Worm (Caenorhabditis elegans) whole organism, late embryonic: ENCODE measurements around the gene cutl-2.
A peak's percentile ranks its signal among the peaks of the same experiment; 100 is the strongest.
"Not testable (repeated sequence)": the region's sequence is repeated elsewhere in the genome, so short reads cannot be mapped to it uniquely, and the experiment has no call there.

Experiments used
- C08G9.2 ChIP-seq: sonication (generic microtip); optimal IDR thresholded peaks from 2 replicates; lab custom pipeline; 2016; ENCODE audit warnings: mild to moderate bottlenecking, missing genetic modification characterization, moderate library complexity, missing compliant biosample characterization
- T23F11.4 ChIP-seq: fragments of 200-800 bp; sonication (Bioruptor generic); optimal IDR thresholded peaks from 2 replicates; lab custom pipeline; 2018; ENCODE audit warnings: mild to moderate bottlenecking, missing genetic modification characterization, missing compliant biosample characterization
- Y22D7AL.16 ChIP-seq: sonication (generic microtip); optimal IDR thresholded peaks from 2 replicates; lab custom pipeline; 2016; ENCODE audit warnings: missing genetic modification characterization, missing compliant biosample characterization
- ahr-1 ChIP-seq: sonication (generic microtip); optimal IDR thresholded peaks from 2 replicates; lab custom pipeline; 2016; ENCODE audit warnings: missing genetic modification characterization, missing compliant biosample characterization
- ama-1 ChIP-seq: fragments of 150-350 bp; optimal IDR thresholded peaks from 2 replicates; lab custom pipeline; 2014
- ceh-14 ChIP-seq: sonication (generic microtip); optimal IDR thresholded peaks from 2 replicates; lab custom pipeline; 2016; ENCODE audit warnings: missing genotype, missing genetic modification characterization, missing compliant biosample characterization
- ceh-19 ChIP-seq: fragments of 200-800 bp; sonication (Bioruptor generic); optimal IDR thresholded peaks from 2 replicates; lab custom pipeline; 2018; ENCODE audit warnings: mild to moderate bottlenecking, missing genetic modification characterization, missing compliant biosample characterization
- ceh-2 ChIP-seq: sonication (generic microtip); optimal IDR thresholded peaks from 2 replicates; lab custom pipeline; 2016; ENCODE audit warnings: missing genotype, missing genetic modification characterization, missing compliant biosample characterization
- ceh-24 ChIP-seq: sonication (generic microtip); optimal IDR thresholded peaks from 2 replicates; lab custom pipeline; 2016; ENCODE audit warnings: mild to moderate bottlenecking, missing genetic modification characterization, missing compliant biosample characterization
- ceh-31 ChIP-seq: sonication (generic microtip); optimal IDR thresholded peaks from 2 replicates; lab custom pipeline; 2016; ENCODE audit warnings: missing genetic modification characterization, missing compliant biosample characterization
- ceh-45 ChIP-seq: fragments of 200-800 bp; sonication (Bioruptor generic); IDR thresholded peaks from 2 replicates; pipeline ENCODE4 v1.3.6; 2022; ENCODE audit warnings: missing genetic modification reagents, missing genetic modification characterization, missing compliant biosample characterization
- ceh-48 ChIP-seq: sonication (generic microtip); optimal IDR thresholded peaks from 2 replicates; lab custom pipeline; 2016; ENCODE audit warnings: missing genetic modification characterization, inconsistent platforms, missing compliant biosample characterization
- ceh-9 ChIP-seq: sonication (generic microtip); optimal IDR thresholded peaks from 2 replicates; lab custom pipeline; 2016; ENCODE audit warnings: mild to moderate bottlenecking, missing genetic modification characterization, inconsistent platforms, missing compliant biosample characterization
- che-1 ChIP-seq: sonication (generic microtip); optimal IDR thresholded peaks from 2 replicates; lab custom pipeline; 2016; ENCODE audit warnings: mild to moderate bottlenecking, missing genetic modification characterization, missing compliant biosample characterization
- dmd-4 ChIP-seq: sonication (generic microtip); optimal IDR thresholded peaks from 2 replicates; lab custom pipeline; 2016; ENCODE audit warnings: borderline replicate concordance, missing genetic modification characterization, missing compliant biosample characterization
- dve-1 ChIP-seq: sonication (generic microtip); optimal IDR thresholded peaks from 2 replicates; lab custom pipeline; 2017; ENCODE audit warnings: antibody characterized with exemption, mild to moderate bottlenecking, missing genetic modification characterization, missing compliant biosample characterization
- elt-4 ChIP-seq: sonication (generic microtip); optimal IDR thresholded peaks from 2 replicates; lab custom pipeline; 2016; ENCODE audit warnings: missing genetic modification characterization, missing compliant biosample characterization
- ets-4 ChIP-seq: sonication (generic microtip); optimal IDR thresholded peaks from 2 replicates; lab custom pipeline; 2016; ENCODE audit warnings: missing genetic modification characterization, missing compliant biosample characterization
- eyg-1 ChIP-seq: sonication (generic microtip); optimal IDR thresholded peaks from 2 replicates; lab custom pipeline; 2016; ENCODE audit warnings: missing genotype, missing genetic modification characterization, missing compliant biosample characterization
- fkh-6 ChIP-seq: sonication (generic microtip); optimal IDR thresholded peaks from 2 replicates; lab custom pipeline; 2016; ENCODE audit warnings: missing genetic modification characterization, missing compliant biosample characterization
- gmeb-2 ChIP-seq: sonication (generic microtip); optimal IDR thresholded peaks from 2 replicates; lab custom pipeline; 2016; ENCODE audit warnings: missing genetic modification characterization, inconsistent platforms, missing compliant biosample characterization
- hlh-13 ChIP-seq: fragments of 200-800 bp; sonication (Bioruptor generic); optimal IDR thresholded peaks from 2 replicates; lab custom pipeline; 2018; ENCODE audit warnings: mild to moderate bottlenecking, missing genetic modification characterization, missing compliant biosample characterization
- hlh-8 ChIP-seq: sonication (generic microtip); optimal IDR thresholded peaks from 2 replicates; lab custom pipeline; 2016; ENCODE audit warnings: missing genotype, missing genetic modification characterization, missing compliant biosample characterization
- lin-11 ChIP-seq: fragments of 200-800 bp; sonication (Bioruptor generic); optimal IDR thresholded peaks from 2 replicates; lab custom pipeline; 2018; ENCODE audit warnings: mild to moderate bottlenecking, missing genetic modification characterization, missing compliant biosample characterization
- nfya-1 ChIP-seq: sonication (generic microtip); optimal IDR thresholded peaks from 2 replicates; lab custom pipeline; 2017; ENCODE audit warnings: missing genetic modification characterization, mild to moderate bottlenecking, missing compliant biosample characterization, antibody characterized with exemption, moderate library complexity
- nhr-11 ChIP-seq: fragments of 150-350 bp; optimal IDR thresholded peaks from 2 replicates; lab custom pipeline; 2014; ENCODE audit warnings: missing biosample characterization, missing genetic modification characterization
- nhr-232 ChIP-seq: sonication (generic microtip); optimal IDR thresholded peaks from 2 replicates; lab custom pipeline; 2016; ENCODE audit warnings: missing genetic modification characterization, missing compliant biosample characterization
- odd-2 ChIP-seq: sonication (generic microtip); optimal IDR thresholded peaks from 2 replicates; lab custom pipeline; 2017; ENCODE audit warnings: antibody characterized with exemption, mild to moderate bottlenecking, missing genetic modification characterization, missing compliant biosample characterization
- pat-9 ChIP-seq: fragments of 200-800 bp; sonication (Bioruptor generic); optimal IDR thresholded peaks from 2 replicates; lab custom pipeline; 2018; ENCODE audit warnings: mild to moderate bottlenecking, missing genetic modification characterization, moderate library complexity, missing compliant biosample characterization
- pax-1 ChIP-seq: fragments of 150-350 bp; optimal IDR thresholded peaks from 2 replicates; lab custom pipeline; 2014; ENCODE audit warnings: missing biosample characterization, missing genetic modification characterization
- pha-4 ChIP-seq: fragments of 150-350 bp; optimal IDR thresholded peaks from 2 replicates; lab custom pipeline; 2018; ENCODE audit warnings: missing biosample characterization, missing genetic modification reagents, missing genetic modification characterization
- pqm-1 ChIP-seq: sonication (generic microtip); optimal IDR thresholded peaks from 2 replicates; lab custom pipeline; 2016; ENCODE audit warnings: missing genetic modification characterization, missing compliant biosample characterization
- pros-1 ChIP-seq: fragments of 150-350 bp; optimal IDR thresholded peaks from 2 replicates; lab custom pipeline; 2014; ENCODE audit warnings: missing biosample characterization, missing genetic modification reagents, missing genetic modification characterization
- ref-2 ChIP-seq: sonication (generic microtip); optimal IDR thresholded peaks from 2 replicates; lab custom pipeline; 2016; ENCODE audit warnings: missing genetic modification characterization, missing compliant biosample characterization
- sdc-2 ChIP-seq: sonication (generic microtip); optimal IDR thresholded peaks from 2 replicates; lab custom pipeline; 2016; ENCODE audit warnings: missing genotype, missing genetic modification characterization, missing compliant biosample characterization
- sox-4 ChIP-seq: sonication (generic microtip); optimal IDR thresholded peaks from 2 replicates; lab custom pipeline; 2017; ENCODE audit warnings: mild to moderate bottlenecking, missing genetic modification characterization, inconsistent platforms, missing compliant biosample characterization
- syd-9 ChIP-seq: sonication (generic microtip); optimal IDR thresholded peaks from 2 replicates; lab custom pipeline; 2016; ENCODE audit warnings: mild to moderate bottlenecking, missing genetic modification characterization, moderate library complexity, missing compliant biosample characterization
- tbx-2 ChIP-seq: sonication (generic microtip); optimal IDR thresholded peaks from 2 replicates; lab custom pipeline; 2016; ENCODE audit warnings: missing genetic modification characterization, missing compliant biosample characterization
- tbx-7 ChIP-seq: sonication (generic microtip); optimal IDR thresholded peaks from 2 replicates; lab custom pipeline; 2016; ENCODE audit warnings: missing genotype, missing genetic modification characterization, missing compliant biosample characterization
- ttx-3 ChIP-seq: sonication (generic microtip); optimal IDR thresholded peaks from 2 replicates; lab custom pipeline; 2016; ENCODE audit warnings: missing genetic modification reagents, missing genetic modification characterization, missing compliant biosample characterization
- unc-3 ChIP-seq, 2 experiments: fragments of 200-800 bp in 1 of 2; sonication (Bioruptor generic) in 1 of 2; sonication (generic microtip) in 1 of 2; conservative IDR thresholded peaks in 1 of 2; optimal IDR thresholded peaks in 1 of 2; 2 replicates each; pipeline versions ENCODE4 v1.3.6 to Lab custom; 2016 to 2022; ENCODE audit warnings: missing compliant biosample characterization in 2 of 2, missing genetic modification characterization in 2 of 2, missing genetic modification reagents in 1 of 2
- unc-42 ChIP-seq: sonication (generic microtip); optimal IDR thresholded peaks from 2 replicates; lab custom pipeline; 2016; ENCODE audit warnings: missing genotype, missing genetic modification characterization, missing compliant biosample characterization
- unc-86 ChIP-seq: sonication (generic microtip); optimal IDR thresholded peaks from 2 replicates; lab custom pipeline; 2016; ENCODE audit warnings: missing genetic modification characterization, missing compliant biosample characterization
- ztf-16 ChIP-seq: sonication (generic microtip); optimal IDR thresholded peaks from 2 replicates; lab custom pipeline; 2017; ENCODE audit warnings: missing genetic modification characterization, missing compliant biosample characterization

cutl-2 gene

DNA sequence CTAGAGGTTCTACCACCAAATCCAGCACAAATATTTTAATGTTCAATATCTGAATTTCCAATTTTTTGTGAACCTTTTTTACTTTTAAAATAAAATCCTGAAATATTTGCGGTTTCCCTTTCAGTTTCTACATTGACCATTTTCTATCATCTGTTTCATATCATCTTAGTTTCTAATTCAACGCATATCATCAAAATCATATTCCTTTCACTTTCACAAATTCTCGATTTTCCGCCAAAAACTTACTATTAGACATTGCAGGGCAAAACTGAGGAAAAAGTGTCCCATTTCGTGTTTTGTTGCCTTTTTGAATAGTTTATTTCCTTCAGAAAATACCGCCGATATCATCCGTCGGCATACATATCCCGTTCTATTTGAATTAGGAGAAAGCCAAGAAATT is 583 bp upstream of the cutl-2 start:
- TF ChIP-seq pqm-1, result no peak
- no peak for TF ChIP-seq ets-4 (tag; lab: Kevin White, UChicago)
- TF ChIP-seq nhr-11 (tag; lab: Kevin White, UChicago), result no peak
- no peak for TF ChIP-seq unc-3 (GFP tag; conservative IDR thresholded peaks at IDR 0.05; lab: Robert Waterston, UW)
- TF ChIP-seq unc-3 (tag; optimal IDR thresholded peaks at IDR 0.05; lab: Kevin White, UChicago), result no peak
- TF ChIP-seq ceh-24 (tag; lab: Kevin White, UChicago), result no peak
- no peak for TF ChIP-seq syd-9 (tag; lab: Kevin White, UChicago)
- TF ChIP-seq hlh-13 (GFP tag; lab: Kevin White, UChicago), result no peak
- no peak for TF ChIP-seq ceh-19 (GFP tag; lab: Kevin White, UChicago)
- TF ChIP-seq pax-1 (tag; lab: Kevin White, UChicago), result no peak
- TF ChIP-seq ref-2, result no peak
- TF ChIP-seq nfya-1 (tag; lab: Kevin White, UChicago), result no peak
- no peak for TF ChIP-seq nhr-232 (tag; lab: Kevin White, UChicago)
- TF ChIP-seq unc-42 (tag; lab: Kevin White, UChicago), result no peak

DNA sequence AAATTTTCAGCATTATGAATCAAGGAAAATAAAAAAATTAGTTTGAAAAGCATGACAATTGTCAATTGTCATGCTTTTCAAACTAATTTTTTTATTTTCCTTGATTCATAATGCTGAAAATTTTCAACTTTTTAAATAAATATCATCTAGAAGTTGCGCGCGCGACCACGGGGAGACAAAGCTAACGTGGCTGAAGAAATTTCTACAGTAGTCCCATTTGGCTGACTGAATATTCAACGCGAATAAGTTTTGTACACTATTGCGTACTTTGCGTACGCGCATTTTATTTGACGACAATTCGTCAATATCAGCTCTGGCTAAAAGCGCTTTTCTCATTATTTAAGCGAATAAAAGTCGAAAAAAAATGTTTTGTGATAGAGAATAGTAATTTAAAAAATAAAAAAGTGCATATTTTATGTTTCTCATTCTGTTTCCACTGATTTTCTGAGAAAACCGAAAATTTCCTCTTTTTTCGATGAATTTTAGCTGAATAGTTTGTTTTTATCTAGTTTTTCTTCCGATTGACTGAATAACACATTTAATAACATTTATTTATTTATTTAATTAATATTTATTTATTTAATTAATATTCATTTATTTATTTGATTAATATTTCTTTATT is 5.7 kb downstream of the cutl-2 start, which contains the start of gene Y53C12A.11:
Gene Y53C12A.11 (minus strand): TSS at position 68 of the 622 bp plus-strand sequence.
- TF ChIP-seq hlh-8; unc-86 (tag; lab: Kevin White, UChicago); nfya-1 (tag; lab: Kevin White, UChicago): not testable (repeated sequence)

DNA sequence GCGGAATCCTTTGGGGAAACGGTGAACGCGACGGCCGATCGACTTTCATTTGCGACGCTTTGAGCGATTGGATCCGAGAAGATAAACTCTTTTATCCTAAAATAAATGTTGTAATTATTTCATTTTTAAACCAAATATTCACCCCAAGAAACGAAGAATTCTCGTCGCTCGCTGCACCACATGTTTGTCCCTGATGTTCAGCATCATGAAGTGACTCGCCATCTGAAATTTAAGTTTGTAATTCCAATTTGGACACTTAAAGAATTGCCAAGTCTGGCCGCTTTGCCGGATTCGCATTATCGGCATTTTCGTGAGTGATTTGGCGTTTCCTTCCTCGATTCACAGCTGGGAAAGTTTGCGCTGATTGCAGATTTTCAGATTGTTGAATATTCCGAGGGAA is 6.6 kb downstream of the cutl-2 start, which contains the start of gene Y53C12A.6:
Gene Y53C12A.6 (minus strand): TSS at position 101 of the 400 bp plus-strand sequence.
- TF ChIP-seq hlh-8, result no peak
- TF ChIP-seq fkh-6 (tag; lab: Kevin White, UChicago), result no peak
- no peak for TF ChIP-seq che-1 (tag; lab: Kevin White, UChicago)
- no peak for TF ChIP-seq ceh-48 (tag; lab: Kevin White, UChicago)
- no peak for TF ChIP-seq dve-1

DNA sequence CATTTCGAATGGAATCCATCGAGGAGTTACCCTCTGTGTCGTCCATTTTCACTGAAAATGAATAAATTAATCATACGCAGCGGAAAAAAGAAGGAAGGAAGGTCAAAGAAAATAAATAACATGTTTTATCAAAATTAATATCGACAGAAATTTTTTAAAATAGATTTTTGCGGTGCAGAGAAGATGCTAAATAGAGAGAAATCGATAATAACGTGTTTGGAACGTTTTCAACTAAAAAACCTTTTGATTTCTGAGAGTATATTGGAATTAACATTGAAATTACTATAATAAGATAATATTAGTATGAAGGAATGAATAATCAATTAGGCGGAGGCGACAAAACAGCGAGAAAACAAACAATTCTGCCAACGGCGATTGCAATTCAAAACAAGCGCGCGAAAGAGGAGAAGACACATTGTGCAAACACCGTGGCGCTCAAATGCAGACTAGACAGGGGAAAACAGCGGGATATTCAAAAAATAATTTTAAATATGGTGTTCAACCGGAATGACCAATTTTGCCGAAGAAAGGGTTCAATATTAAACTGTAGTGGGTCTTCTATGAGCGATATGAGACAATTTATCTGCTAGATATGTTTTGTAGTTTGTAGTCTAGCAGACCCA is 7.9 kb downstream of the cutl-2 start, which contains the start of gene wee-1.3:
Gene wee-1.3 (minus strand): TSS at position 51 of the 623 bp plus-strand sequence.
- TF ChIP-seq ceh-45 (GFP tag; lab: Robert Waterston, UW) (no peak), tbx-7 (tag; lab: Kevin White, UChicago) (no peak), ztf-16 (tag; lab: Kevin White, UChicago) (peak; percentile 28), sox-4 (tag; lab: Kevin White, UChicago) (no peak), sdc-2 (no peak), ttx-3 (no peak), ceh-19 (GFP tag; lab: Kevin White, UChicago) (no peak), ceh-9 (no peak), ceh-31 (tag; lab: Kevin White, UChicago) (peak; percentile 54), C08G9.2 (tag; lab: Kevin White, UChicago) (peak; percentile 20), ets-4 (tag; lab: Kevin White, UChicago) (no peak), tbx-2 (tag; lab: Kevin White, UChicago) (peak; percentile 18), pros-1 (tag; lab: Kevin White, UChicago) (no peak), che-1 (tag; lab: Kevin White, UChicago) (no peak), ceh-14 (peak; percentile 24), Y22D7AL.16 (tag; lab: Kevin White, UChicago) (no peak), ceh-2 (tag; lab: Kevin White, UChicago) (peak; percentile 10), ceh-48 (tag; lab: Kevin White, UChicago) (no peak), pha-4 (tag; lab: Kevin White, UChicago) (no peak), odd-2 (tag; lab: Kevin White, UChicago) (no peak), T23F11.4 (GFP tag; lab: Kevin White, UChicago) (no peak), ahr-1 (tag; lab: Kevin White, UChicago) (no peak), ama-1 (lab: Kevin White, UChicago) (no peak), lin-11 (tag; lab: Kevin White, UChicago) (no peak), nhr-232 (tag; lab: Kevin White, UChicago) (no peak), eyg-1 (tag; lab: Kevin White, UChicago) (no peak), dmd-4 (no peak), elt-4 (tag; lab: Kevin White, UChicago) (no peak), ceh-24 (tag; lab: Kevin White, UChicago) (no peak), gmeb-2 (tag; lab: Kevin White, UChicago) (no peak), pat-9 (tag; lab: Kevin White, UChicago) (no peak), fkh-6 (tag; lab: Kevin White, UChicago) (no peak)
